Fruit fly (Drosophila melanogaster) whole organism, embryonic: ENCODE data around the gene CG10866.

ENCODE experiments used
- Asciz ChIP-seq: fragments of 200-800 bp; sonication (Bioruptor generic); optimal IDR thresholded peaks from 2 replicates; lab custom pipeline; 2017; ENCODE audit warnings: missing biosample characterization, mild to moderate bottlenecking, missing genetic modification characterization, missing genetic modification reagents
- CG10462 ChIP-seq: fragments of 200-800 bp; sonication (Bioruptor generic); optimal IDR thresholded peaks from 2 replicates; lab custom pipeline; 2016; ENCODE audit warnings: missing biosample characterization, missing genetic modification characterization
- CG11247 ChIP-seq: fragments of 200-800 bp; sonication (Bioruptor generic); IDR thresholded peaks from 2 replicates; pipeline ENCODE4 v1.3.6; 2022; ENCODE audit warnings: missing biosample characterization, missing genetic modification characterization
- CG14050 ChIP-seq: fragments of 200-800 bp; sonication (Bioruptor generic); IDR thresholded peaks from 3 replicates; pipeline ENCODE4 v1.3.6; 2022; ENCODE audit warnings: missing biosample characterization, missing genetic modification characterization
- CG15601 ChIP-seq: fragments of 200-800 bp; sonication (Bioruptor generic); optimal IDR thresholded peaks from 3 replicates; lab custom pipeline; 2019; ENCODE audit warnings: missing biosample characterization, mild to moderate bottlenecking, missing genetic modification characterization, moderate library complexity
- CG18262 ChIP-seq: fragments of 200-800 bp; optimal IDR thresholded peaks from 3 replicates; lab custom pipeline; 2019; ENCODE audit warnings: missing biosample characterization, mild to moderate bottlenecking, missing genetic modification characterization, moderate library complexity
- CG18476 ChIP-seq: fragments of 200-800 bp; sonication (Bioruptor generic); optimal IDR thresholded peaks from 2 replicates; lab custom pipeline; 2016; ENCODE audit warnings: missing biosample characterization, mild to moderate bottlenecking, missing genetic modification characterization
- CG2116 ChIP-seq: fragments of 200-800 bp; sonication (Bioruptor generic); optimal IDR thresholded peaks from 3 replicates; lab custom pipeline; 2018; ENCODE audit warnings: missing biosample characterization, mild to moderate bottlenecking, missing genetic modification characterization
- CG2202 ChIP-seq: fragments of 200-800 bp; sonication (Bioruptor generic); optimal IDR thresholded peaks from 2 replicates; lab custom pipeline; 2018; ENCODE audit warnings: missing biosample characterization, mild to moderate bottlenecking, missing genetic modification characterization
- CG32532 ChIP-seq: fragments of 200-800 bp; sonication (Bioruptor generic); IDR thresholded peaks from 2 replicates; pipeline ENCODE4 v1.3.6; 2022; ENCODE audit warnings: missing biosample characterization, missing genetic modification characterization
- CG5245 ChIP-seq: fragments of 200-800 bp; sonication (Bioruptor generic); optimal IDR thresholded peaks from 3 replicates; lab custom pipeline; 2016; ENCODE audit warnings: missing biosample characterization, missing genetic modification characterization
- CG6272 ChIP-seq: fragments of 200-800 bp; sonication (Bioruptor generic); IDR thresholded peaks from 2 replicates; pipeline ENCODE4 v1.3.6; 2022; ENCODE audit warnings: missing biosample characterization, missing genetic modification characterization
- CG7372 ChIP-seq: fragments of 200-800 bp; sonication (Bioruptor generic); IDR thresholded peaks from 2 replicates; pipeline ENCODE4 v1.3.6; 2022; ENCODE audit warnings: missing biosample characterization, missing genetic modification characterization
- CG9437 ChIP-seq: fragments of 200-800 bp; sonication (Bioruptor generic); optimal IDR thresholded peaks from 2 replicates; lab custom pipeline; 2018; ENCODE audit warnings: missing biosample characterization, mild to moderate bottlenecking, missing genetic modification characterization
- CG9797 ChIP-seq: fragments of 200-800 bp; sonication (Bioruptor generic); optimal IDR thresholded peaks from 3 replicates; lab custom pipeline; 2018; ENCODE audit warnings: missing biosample characterization, mild to moderate bottlenecking, missing genetic modification characterization
- Deaf1 ChIP-seq: fragments of 200-800 bp; optimal IDR thresholded peaks from 3 replicates; lab custom pipeline; 2019; ENCODE audit warnings: missing biosample characterization, mild to moderate bottlenecking, missing genetic modification characterization, moderate library complexity
- Dll ChIP-seq: fragments of 200-800 bp; sonication (Bioruptor generic); IDR thresholded peaks from 4 replicates; pipeline ENCODE4 v1.3.6; 2022; ENCODE audit warnings: missing biosample characterization, missing genetic modification characterization; ENCODE audit not compliant: partially characterized antibody
- E2f2 ChIP-seq: fragments of 200-800 bp; sonication (Bioruptor generic); IDR thresholded peaks from 2 replicates; pipeline ENCODE4 v1.3.6; 2022; ENCODE audit warnings: missing biosample characterization, missing genetic modification characterization
- Ets65A ChIP-seq: fragments of 200-800 bp; sonication (Bioruptor generic); peaks from one replicate; lab custom pipeline; 2016; ENCODE audit warnings: missing biosample characterization, missing genetic modification characterization
- Fer3 ChIP-seq: fragments of 200-800 bp; sonication (Bioruptor generic); optimal IDR thresholded peaks from 2 replicates; lab custom pipeline; 2018; ENCODE audit warnings: missing biosample characterization, mild to moderate bottlenecking, missing genetic modification characterization, moderate library complexity
- Max ChIP-seq: fragments of 200-800 bp; sonication (Bioruptor generic); optimal IDR thresholded peaks from 2 replicates; lab custom pipeline; 2016; ENCODE audit warnings: missing biosample characterization, mild to moderate bottlenecking, missing genetic modification characterization
- Meics ChIP-seq: fragments of 200-800 bp; sonication (Bioruptor generic); optimal IDR thresholded peaks from 2 replicates; lab custom pipeline; 2017; ENCODE audit warnings: missing biosample characterization, mild to moderate bottlenecking, missing genetic modification characterization
- NC2α ChIP-seq: fragments of 200-800 bp; sonication (Bioruptor generic); optimal IDR thresholded peaks from 2 replicates; lab custom pipeline; 2016; ENCODE audit warnings: missing biosample characterization, missing genetic modification characterization
- NFAT ChIP-seq: fragments of 200-800 bp; sonication (Bioruptor generic); IDR thresholded peaks from 2 replicates; pipeline ENCODE4 v1.3.6; 2022; ENCODE audit warnings: missing biosample characterization, missing genetic modification characterization
- Nf-YB ChIP-seq: fragments of 200-800 bp; sonication (Bioruptor generic); optimal IDR thresholded peaks from 3 replicates; lab custom pipeline; 2019; ENCODE audit warnings: missing biosample characterization, mild to moderate bottlenecking, missing genetic modification characterization, moderate library complexity
- Sin3A ChIP-seq: fragments of >200 bp; optimal IDR thresholded peaks from 2 replicates; lab custom pipeline; 2018
- Stat92E ChIP-seq, 3 experiments: fragments of >200 bp in 2 of 3; fragments of 200-800 bp in 1 of 3; sonication (Bioruptor generic) in 1 of 3; optimal IDR thresholded peaks; 2 replicates each; lab custom pipeline; 2017 to 2019; ENCODE audit warnings: missing biosample characterization in 3 of 3, missing genetic modification characterization in 3 of 3, mild to moderate bottlenecking in 1 of 3, moderate library complexity in 1 of 3
- al ChIP-seq: fragments of 200-800 bp; sonication (Bioruptor generic); IDR thresholded peaks from 2 replicates; pipeline ENCODE4 v1.3.6; 2022; ENCODE audit warnings: missing biosample characterization, missing genetic modification characterization
- amos ChIP-seq: fragments of 200-800 bp; sonication (Bioruptor generic); IDR thresholded peaks from 2 replicates; pipeline ENCODE4 v1.3.6; 2022; ENCODE audit warnings: missing biosample characterization, missing genetic modification characterization; ENCODE audit not compliant: partially characterized antibody
- cato ChIP-seq: fragments of 200-800 bp; sonication (Bioruptor generic); optimal IDR thresholded peaks from 2 replicates; lab custom pipeline; 2016; ENCODE audit warnings: missing biosample characterization, missing genetic modification characterization, borderline replicate concordance
- exex ChIP-seq: fragments of 200-800 bp; sonication (Bioruptor generic); optimal IDR thresholded peaks from 4 replicates; lab custom pipeline; 2018; ENCODE audit warnings: missing biosample characterization, mild to moderate bottlenecking, missing genetic modification characterization, moderate library complexity
- gcm ChIP-seq: fragments of 200-800 bp; sonication (Bioruptor generic); optimal IDR thresholded peaks from 2 replicates; lab custom pipeline; 2019; ENCODE audit warnings: missing biosample characterization, mild to moderate bottlenecking, missing genetic modification characterization, moderate library complexity
- gcm2 ChIP-seq: fragments of 200-800 bp; sonication (Bioruptor generic); optimal IDR thresholded peaks from 2 replicates; lab custom pipeline; 2016; ENCODE audit warnings: missing biosample characterization, missing genetic modification characterization
- grau ChIP-seq: fragments of 200-800 bp; optimal IDR thresholded peaks from 3 replicates; lab custom pipeline; 2019; ENCODE audit warnings: missing biosample characterization, mild to moderate bottlenecking, missing genetic modification characterization, moderate library complexity
- hbn ChIP-seq: fragments of 200-800 bp; sonication (Bioruptor generic); IDR thresholded peaks from 2 replicates; pipeline ENCODE4 v1.3.6; 2022; ENCODE audit warnings: missing biosample characterization, missing genetic modification characterization; ENCODE audit not compliant: partially characterized antibody
- jigr1 ChIP-seq: fragments of 200-800 bp; sonication (Bioruptor generic); IDR thresholded peaks from 3 replicates; pipeline ENCODE4 v1.3.6; 2022; ENCODE audit warnings: missing biosample characterization, missing genetic modification characterization
- jing ChIP-seq: fragments of 200-800 bp; sonication (Bioruptor generic); optimal IDR thresholded peaks from 2 replicates; lab custom pipeline; 2018; ENCODE audit warnings: missing biosample characterization, mild to moderate bottlenecking, missing genetic modification characterization
- klu ChIP-seq: fragments of 200-800 bp; sonication (Bioruptor generic); IDR thresholded peaks from 2 replicates; pipeline ENCODE4 v1.3.6; 2022; ENCODE audit warnings: missing biosample characterization, missing genetic modification characterization
- odd ChIP-seq: fragments of 200-800 bp; sonication (Bioruptor generic); optimal IDR thresholded peaks from 2 replicates; lab custom pipeline; 2017; ENCODE audit warnings: missing biosample characterization, mild to moderate bottlenecking, missing genetic modification characterization
- repo ChIP-seq: fragments of 200-800 bp; sonication (Bioruptor generic); optimal IDR thresholded peaks from 2 replicates; lab custom pipeline; 2016; ENCODE audit warnings: missing biosample characterization, missing genetic modification characterization
- sens ChIP-seq: fragments of 200-800 bp; sonication (Bioruptor generic); peaks from one replicate; lab custom pipeline; 2016; ENCODE audit warnings: missing biosample characterization, missing genetic modification characterization
- sim ChIP-seq: fragments of 200-800 bp; sonication (Bioruptor generic); IDR thresholded peaks from 2 replicates; pipeline ENCODE4 v1.3.6; 2022; ENCODE audit warnings: missing biosample characterization, missing genetic modification characterization
- sisA ChIP-seq: fragments of 200-800 bp; sonication (Bioruptor generic); IDR thresholded peaks from 2 replicates; pipeline ENCODE4 v1.3.6; 2022; ENCODE audit warnings: missing biosample characterization, missing genetic modification characterization
- sob ChIP-seq: fragments of 200-800 bp; sonication (Bioruptor generic); IDR thresholded peaks from 2 replicates; pipeline ENCODE4 v1.3.6; 2022; ENCODE audit warnings: missing biosample characterization, missing genetic modification characterization
- unc-4 ChIP-seq: fragments of 200-800 bp; sonication (Bioruptor generic); IDR thresholded peaks from 2 replicates; pipeline ENCODE4 v1.3.6; 2022; ENCODE audit warnings: missing biosample characterization, missing genetic modification characterization; ENCODE audit not compliant: partially characterized antibody
- vvl ChIP-seq: fragments of 200-800 bp; sonication (Bioruptor generic); IDR thresholded peaks from 2 replicates; pipeline ENCODE4 v1.3.6; 2022; ENCODE audit warnings: missing biosample characterization, missing genetic modification characterization

The CG10866 gene

dm6 chr3L:3923631-3924274, 14.0 kb downstream of the CG10866 start (continued):
- TF ChIP-seq Stat92E (GFP tag; optimal IDR thresholded peaks at IDR 0.05; lab: Kevin White, UChicago) (no peak), unc-4 (no peak), exex (peak; percentile 91), gcm2 (no peak), grau (tag; lab: Kevin White, UChicago) (no peak), CG15601 (tag; lab: Kevin White, UChicago) (no peak), Fer3 (tag; lab: Kevin White, UChicago) (no peak), sisA (GFP tag; lab: Robert Waterston, UW) (no peak)

- peak; percentile 15 for TF ChIP-seq sens (GFP tag; lab: Kevin White, UChicago)
- TF ChIP-seq CG7372: peak; percentile 76
- 0 out of 2 replicates have a peak, but pooled peaks have one; percentile 13 for TF ChIP-seq sob (GFP tag; lab: Robert Waterston, UW)
- no peak for TF ChIP-seq CG6272 (GFP tag; lab: Robert Waterston, UW)
- TF ChIP-seq NC2α (GFP tag; lab: Kevin White, UChicago): no peak
- TF ChIP-seq Ets65A (GFP tag; lab: Kevin White, UChicago): peak; percentile 92
- TF ChIP-seq, all 482 proteins: peak for 4
Observed at dm6 chr3L:3912134-3912533, 25.7 kb downstream of the CG10866 start.

- TF ChIP-seq CG2202: no peak
- no peak for TF ChIP-seq Dll (GFP tag; lab: Robert Waterston, UW)
- no peak for TF ChIP-seq repo (GFP tag; lab: Kevin White, UChicago)
- no peak for TF ChIP-seq Asciz
- no peak for TF ChIP-seq jigr1 (GFP tag; lab: Robert Waterston, UW)
- no peak for TF ChIP-seq CG14050 (GFP tag; lab: Robert Waterston, UW)
- no peak for TF ChIP-seq vvl (GFP tag; lab: Robert Waterston, UW)
- TF ChIP-seq odd: no peak
- no peak for TF ChIP-seq amos
- no peak for TF ChIP-seq CG32532 (GFP tag; lab: Robert Waterston, UW)
- no peak for TF ChIP-seq NFAT (GFP tag; lab: Robert Waterston, UW)
- no peak for TF ChIP-seq gcm (GFP tag; lab: Kevin White, UChicago)
- TF ChIP-seq jing (GFP tag; lab: Kevin White, UChicago): no peak
- no peak for TF ChIP-seq CG18262 (tag; lab: Kevin White, UChicago)
- no peak for TF ChIP-seq CG10462 (GFP tag; lab: Kevin White, UChicago)
- TF ChIP-seq al: no peak
- TF ChIP-seq sim (GFP tag; lab: Robert Waterston, UW): no peak
- TF ChIP-seq CG11247: no peak
Observed at dm6 chr3L:3909831-3910230, 28.0 kb downstream of the CG10866 start, which contains the start of gene mge. Gene mge, minus strand, starts transcription at chr3L:3909931.

- TF ChIP-seq Max (GFP tag; lab: Kevin White, UChicago) (peak; percentile 14), Nf-YB (GFP tag; lab: Kevin White, UChicago) (no peak), Meics (no peak), cato (GFP tag; lab: Kevin White, UChicago) (no peak), CG9797 (GFP tag; lab: Kevin White, UChicago) (peak; percentile 47), CG5245 (GFP tag; lab: Kevin White, UChicago) (no peak), klu (GFP tag; lab: Robert Waterston, UW) (no peak), E2f2 (GFP tag; lab: Robert Waterston, UW) (peak; percentile 75), CG2116 (GFP tag; lab: Kevin White, UChicago) (peak; percentile 77), CG9437 (peak; percentile 24), CG18476 (GFP tag; lab: Kevin White, UChicago) (no peak), Deaf1 (tag; lab: Kevin White, UChicago) (peak; percentile 22), hbn (peak; percentile 56; the same call in 1 of the 2 replicates), Sin3A (lab: Kevin White, UChicago) (peak; percentile 35)
Observed at dm6 chr3L:3908838-3909810, 28.7 kb downstream of the CG10866 start.
